Worm (Caenorhabditis elegans) whole organism, L4 larva: ENCODE measurements around the gene memb-2.

Experiments
- D1046.2 ChIP-seq: fragments of 200-800 bp; sonication (Bioruptor generic); IDR thresholded peaks from 2 replicates; pipeline ENCODE4 v1.3.6; 2022; ENCODE audit warnings: missing genetic modification characterization, missing compliant biosample characterization
- F10B5.3 ChIP-seq: sonication (generic microtip); optimal IDR thresholded peaks from 2 replicates; lab custom pipeline; 2016; ENCODE audit warnings: mild to moderate bottlenecking, missing genetic modification characterization, missing compliant biosample characterization
- F26F4.8 ChIP-seq: fragments of 200-800 bp; sonication (Bioruptor generic); conservative IDR thresholded peaks from 2 replicates; pipeline ENCODE4 v1.3.6; 2022; ENCODE audit warnings: missing genetic modification characterization, missing compliant biosample characterization
- F44E2.7 ChIP-seq: fragments of 200-800 bp; sonication (Bioruptor generic); IDR thresholded peaks from 2 replicates; pipeline ENCODE4 v2.1.2; 2022; ENCODE audit warnings: missing genetic modification characterization, missing compliant biosample characterization
- F49E8.2 ChIP-seq: sonication (generic microtip); optimal IDR thresholded peaks from 2 replicates; lab custom pipeline; 2016; ENCODE audit warnings: missing compliant biosample characterization, mild to moderate bottlenecking, missing genetic modification characterization, borderline replicate concordance
- R02D3.7 ChIP-seq: fragments of 150-350 bp; sonication (generic microtip); optimal IDR thresholded peaks from 3 replicates; lab custom pipeline; 2014; ENCODE audit warnings: missing biosample characterization, missing genetic modification characterization
- Y105C5A.15 ChIP-seq: fragments of 200-800 bp; sonication (Bioruptor generic); IDR thresholded peaks from 2 replicates; pipeline ENCODE4 v1.3.6; 2022; ENCODE audit warnings: missing genetic modification characterization, missing compliant biosample characterization
- Y75B8A.6 ChIP-seq: fragments of 200-800 bp; sonication (Bioruptor generic); IDR thresholded peaks from 2 replicates; pipeline ENCODE4 v1.3.6; 2022; ENCODE audit warnings: missing genetic modification reagents, missing genetic modification characterization, missing compliant biosample characterization
- ZK337.2 ChIP-seq: fragments of 200-800 bp; sonication (Bioruptor generic); IDR thresholded peaks from 2 replicates; pipeline ENCODE4 v1.3.6; 2022; ENCODE audit warnings: missing genetic modification reagents, missing genetic modification characterization, missing compliant biosample characterization
- arid-1 ChIP-seq: fragments of 200-800 bp; sonication (Bioruptor generic); conservative IDR thresholded peaks from 2 replicates; pipeline ENCODE4 v1.3.6; 2022; ENCODE audit warnings: missing genetic modification reagents, missing genetic modification characterization, missing compliant biosample characterization
- ceh-20 ChIP-seq: fragments of 200-800 bp; sonication (Bioruptor generic); IDR thresholded peaks from 2 replicates; pipeline ENCODE4 v1.3.6; 2022; ENCODE audit warnings: missing genetic modification reagents, missing genetic modification characterization, missing compliant biosample characterization
- ceh-44 ChIP-seq: fragments of 200-800 bp; sonication (Bioruptor generic); IDR thresholded peaks from 2 replicates; pipeline ENCODE4 v1.3.6; 2022; ENCODE audit warnings: missing genetic modification reagents, missing genetic modification characterization, missing compliant biosample characterization
- ceh-82 ChIP-seq: sonication (generic microtip); optimal IDR thresholded peaks from 2 replicates; lab custom pipeline; 2017; ENCODE audit warnings: missing biosample characterization, missing genetic modification characterization
- ces-1 ChIP-seq: fragments of 150-350 bp; sonication (generic microtip); optimal IDR thresholded peaks from 4 replicates; lab custom pipeline; 2014; ENCODE audit warnings: missing biosample characterization, missing genetic modification reagents, missing genetic modification characterization
- daf-12 ChIP-seq: fragments of 150-350 bp; optimal IDR thresholded peaks from 2 replicates; lab custom pipeline; 2014; ENCODE audit warnings: missing biosample characterization, missing genetic modification reagents, missing genetic modification characterization
- daf-19 ChIP-seq: fragments of 200-800 bp; sonication (Bioruptor generic); conservative IDR thresholded peaks from 2 replicates; pipeline ENCODE4 v1.3.6; 2022; ENCODE audit warnings: missing genetic modification characterization, missing compliant biosample characterization
- daf-8 ChIP-seq: fragments of 200-800 bp; sonication (Bioruptor generic); IDR thresholded peaks from 2 replicates; pipeline ENCODE4 v1.3.6; 2022; ENCODE audit warnings: missing genetic modification characterization, missing compliant biosample characterization
- fkh-10 ChIP-seq: fragments of 150-350 bp; optimal IDR thresholded peaks from 2 replicates; lab custom pipeline; 2014; ENCODE audit warnings: missing biosample characterization, missing genetic modification reagents, missing genetic modification characterization
- fos-1 ChIP-seq: fragments of 150-350 bp; optimal IDR thresholded peaks from 2 replicates; lab custom pipeline; 2014; ENCODE audit warnings: missing biosample characterization, missing genetic modification characterization
- gei-8 ChIP-seq: fragments of 200-800 bp; sonication (Bioruptor generic); optimal IDR thresholded peaks from 2 replicates; lab custom pipeline; 2018; ENCODE audit warnings: mild to moderate bottlenecking, missing genetic modification characterization, missing compliant biosample characterization
- hif-1 ChIP-seq, 2 experiments: sonication (generic microtip); optimal IDR thresholded peaks; 2 replicates each; lab custom pipeline; 2016 to 2017; ENCODE audit warnings: missing compliant biosample characterization in 2 of 2, missing genetic modification characterization in 2 of 2, missing genetic modification reagents in 2 of 2, missing genotype in 2 of 2, mild to moderate bottlenecking in 1 of 2
- hmg-1.1 ChIP-seq: fragments of 200-800 bp; sonication (Bioruptor generic); IDR thresholded peaks from 2 replicates; pipeline ENCODE4 v1.3.6; 2022; ENCODE audit warnings: missing genetic modification reagents, missing genetic modification characterization, missing compliant biosample characterization
- jun-1 ChIP-seq: fragments of 150-350 bp; optimal IDR thresholded peaks from 2 replicates; lab custom pipeline; 2014; ENCODE audit warnings: missing biosample characterization, missing genetic modification reagents, missing genetic modification characterization
- lin-13 ChIP-seq: fragments of 150-350 bp; optimal IDR thresholded peaks from 2 replicates; lab custom pipeline; 2014; ENCODE audit warnings: missing biosample characterization, missing genetic modification reagents, missing genetic modification characterization
- lin-29 ChIP-seq: fragments of 200-800 bp; sonication (Bioruptor generic); IDR thresholded peaks from 2 replicates; pipeline ENCODE4 v1.3.6; 2022; ENCODE audit warnings: missing genetic modification reagents, missing genetic modification characterization, missing compliant biosample characterization
- lin-39 ChIP-seq: fragments of 150-350 bp; optimal IDR thresholded peaks from 2 replicates; lab custom pipeline; 2014; ENCODE audit warnings: missing biosample characterization, missing genetic modification reagents, missing genetic modification characterization
- lir-3 ChIP-seq: sonication (generic microtip); optimal IDR thresholded peaks from 2 replicates; lab custom pipeline; 2016; ENCODE audit warnings: mild to moderate bottlenecking, missing genetic modification characterization, missing compliant biosample characterization
- lsy-2 ChIP-seq, 2 experiments: fragments of 150-350 bp in 1 of 2; sonication (generic microtip) in 1 of 2; optimal IDR thresholded peaks; 2 replicates each; lab custom pipeline; 2014 to 2017; ENCODE audit warnings: missing biosample characterization in 2 of 2, missing genetic modification characterization in 2 of 2
- madf-5 ChIP-seq, 2 experiments: fragments of 200-800 bp; sonication (Bioruptor generic); IDR thresholded peaks; 2 replicates each; pipeline ENCODE4 v1.3.6; 2022; ENCODE audit warnings: missing compliant biosample characterization in 2 of 2, missing genetic modification characterization in 2 of 2
- madf-9 ChIP-seq: fragments of 200-800 bp; sonication (Bioruptor generic); conservative IDR thresholded peaks from 2 replicates; pipeline ENCODE4 v1.3.6; 2022; ENCODE audit warnings: missing genetic modification reagents, missing genetic modification characterization, missing compliant biosample characterization
- mdt-29 ChIP-seq: fragments of 200-800 bp; sonication (Bioruptor generic); IDR thresholded peaks from 2 replicates; pipeline ENCODE4 v1.3.6; 2022; ENCODE audit warnings: missing genetic modification reagents, missing genetic modification characterization, missing compliant biosample characterization
- nhr-102 ChIP-seq: sonication (generic microtip); optimal IDR thresholded peaks from 2 replicates; lab custom pipeline; 2016; ENCODE audit warnings: mild to moderate bottlenecking, missing genetic modification characterization, moderate library complexity, missing compliant biosample characterization
- nhr-237 ChIP-seq: sonication (generic microtip); optimal IDR thresholded peaks from 2 replicates; lab custom pipeline; 2017; ENCODE audit warnings: missing biosample characterization, missing genetic modification characterization
- nhr-28 ChIP-seq: fragments of 150-350 bp; optimal IDR thresholded peaks from 2 replicates; lab custom pipeline; 2014; ENCODE audit warnings: missing biosample characterization, missing genetic modification characterization
- nhr-6 ChIP-seq: fragments of 150-350 bp; optimal IDR thresholded peaks from 2 replicates; lab custom pipeline; 2014; ENCODE audit warnings: missing biosample characterization, missing genetic modification characterization
- rbr-2 ChIP-seq: sonication (generic microtip); optimal IDR thresholded peaks from 2 replicates; lab custom pipeline; 2016; ENCODE audit warnings: missing genotype, missing genetic modification characterization, missing compliant biosample characterization
- sdz-12 ChIP-seq: fragments of 200-800 bp; sonication (Bioruptor generic); optimal IDR thresholded peaks from 2 replicates; lab custom pipeline; 2018; ENCODE audit warnings: mild to moderate bottlenecking, missing genetic modification characterization, missing compliant biosample characterization
- snpc-4 ChIP-seq: fragments of 150-350 bp; optimal IDR thresholded peaks from 2 replicates; lab custom pipeline; 2014; ENCODE audit warnings: missing biosample characterization, missing genetic modification characterization
- spr-1 ChIP-seq: sonication (generic microtip); optimal IDR thresholded peaks from 2 replicates; lab custom pipeline; 2016; ENCODE audit warnings: mild to moderate bottlenecking, missing genetic modification characterization, missing compliant biosample characterization
- tra-1 ChIP-seq: fragments of 200-800 bp; sonication (Bioruptor generic); IDR thresholded peaks from 2 replicates; pipeline ENCODE4 v1.3.6; 2022; ENCODE audit warnings: missing genetic modification reagents, missing genetic modification characterization, missing compliant biosample characterization
- unc-130 ChIP-seq: sonication (generic microtip); optimal IDR thresholded peaks from 2 replicates; lab custom pipeline; 2016; ENCODE audit warnings: missing genetic modification reagents, missing genetic modification characterization, missing compliant biosample characterization
- unc-39 ChIP-seq: sonication (generic microtip); optimal IDR thresholded peaks from 2 replicates; lab custom pipeline; 2017; ENCODE audit warnings: missing biosample characterization, missing genetic modification characterization
- unc-62 ChIP-seq, 3 experiments: fragments of 150-350 bp in 1 of 3; sonication (generic microtip); optimal IDR thresholded peaks in 2 of 3; peaks in 1 of 3; 1 replicate in 1 of 3; 2 replicates in 2 of 3; lab custom pipeline; 2014 to 2017; ENCODE audit warnings: missing biosample characterization in 3 of 3, missing genetic modification characterization in 3 of 3, missing genetic modification reagents in 3 of 3, missing genotype in 1 of 3
- vab-7 ChIP-seq: fragments of 200-800 bp; sonication (Bioruptor generic); IDR thresholded peaks from 2 replicates; pipeline ENCODE4 v1.3.6; 2022; ENCODE audit warnings: missing genetic modification reagents, missing genetic modification characterization, missing compliant biosample characterization
- zag-1 ChIP-seq: fragments of 150-350 bp; optimal IDR thresholded peaks from 2 replicates; lab custom pipeline; 2014; ENCODE audit warnings: missing biosample characterization, missing genetic modification characterization
- ztf-11 ChIP-seq: fragments of 150-350 bp; optimal IDR thresholded peaks from 2 replicates; lab custom pipeline; 2014; ENCODE audit warnings: missing biosample characterization, missing genetic modification characterization
- ztf-7 ChIP-seq: fragments of 150-350 bp; optimal IDR thresholded peaks from 2 replicates; lab custom pipeline; 2014; ENCODE audit warnings: missing biosample characterization, missing genetic modification characterization

The memb-2 gene

DNA sequence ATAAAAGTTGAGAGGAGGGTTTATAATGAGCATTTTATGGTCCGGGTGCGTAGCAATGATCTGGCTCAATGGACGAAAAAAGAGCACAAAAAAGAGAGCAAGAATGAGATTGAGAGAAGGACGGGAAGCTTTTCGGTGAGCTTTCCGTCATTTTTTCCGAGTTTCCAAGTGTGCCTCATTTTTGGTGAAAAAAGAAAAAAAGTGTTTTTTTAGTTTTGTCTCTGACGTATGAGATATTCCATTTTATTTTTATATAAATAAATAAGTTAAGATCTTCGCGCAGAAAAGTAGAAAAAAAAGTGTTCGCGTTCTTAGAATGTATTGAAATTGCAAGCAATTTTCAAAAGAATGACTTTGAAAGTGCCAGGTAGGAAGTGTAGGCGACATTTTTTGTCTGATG, at the start of gene memb-2:
TSS of gene memb-2 (minus strand) at position 101 of the 400 bp plus-strand sequence.
- TF ChIP-seq lsy-2 (tag; optimal IDR thresholded peaks at IDR 0.05; lab: Kevin White, UChicago) (no peak), arid-1 (GFP tag; lab: Robert Waterston, UW) (no peak), F10B5.3 (tag; lab: Kevin White, UChicago) (no peak), jun-1 (tag; lab: Kevin White, UChicago) (no peak), Y105C5A.15 (GFP tag; lab: Robert Waterston, UW) (no peak), vab-7 (GFP tag; lab: Robert Waterston, UW) (no peak), unc-130 (no peak), spr-1 (tag; lab: Kevin White, UChicago) (no peak), daf-12 (no peak), madf-9 (GFP tag; lab: Robert Waterston, UW) (no peak), nhr-6 (no peak), lin-39 (tag; lab: Kevin White, UChicago) (no peak), nhr-28 (tag; lab: Kevin White, UChicago) (no peak), fkh-10 (GFP tag; lab: Kevin White, UChicago) (no peak), nhr-102 (no peak)

DNA sequence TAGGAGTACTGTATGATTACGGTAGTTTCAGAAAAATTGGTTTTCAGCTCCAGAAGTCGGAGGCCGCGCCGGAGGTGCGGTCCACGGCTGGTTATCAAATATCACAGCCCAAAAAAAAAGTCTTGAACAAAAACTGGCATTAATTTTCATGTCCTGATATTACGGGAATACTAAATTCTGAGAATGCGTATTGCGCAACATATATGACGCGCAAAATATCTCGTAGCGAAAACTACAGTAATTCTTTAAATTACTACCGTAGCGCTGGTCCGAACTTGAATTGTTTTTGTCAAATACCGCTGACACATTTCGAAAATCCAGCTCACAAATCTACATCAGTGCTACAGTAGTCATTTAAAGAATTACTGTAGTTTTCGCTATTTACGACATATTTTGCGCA, 49.0 kb upstream of the memb-2 start:
- TF ChIP-seq lin-29 (GFP tag; lab: Robert Waterston, UW) (no peak), gei-8 (GFP tag; lab: Kevin White, UChicago) (no peak), ceh-20 (no peak), unc-62 (GFP tag; optimal IDR thresholded peaks at IDR 0.05 in 1 of 2; lab: Kevin White, UChicago) (peak in 1 of 2 experiments; percentile 55), unc-62 (tag; optimal IDR thresholded peaks at IDR 0.05; lab: Kevin White, UChicago) (no peak), ceh-82 (tag; lab: Kevin White, UChicago) (no peak), daf-19 (no peak), F10B5.3 (tag; lab: Kevin White, UChicago) (no peak), snpc-4 (tag; lab: Kevin White, UChicago) (no peak)

DNA sequence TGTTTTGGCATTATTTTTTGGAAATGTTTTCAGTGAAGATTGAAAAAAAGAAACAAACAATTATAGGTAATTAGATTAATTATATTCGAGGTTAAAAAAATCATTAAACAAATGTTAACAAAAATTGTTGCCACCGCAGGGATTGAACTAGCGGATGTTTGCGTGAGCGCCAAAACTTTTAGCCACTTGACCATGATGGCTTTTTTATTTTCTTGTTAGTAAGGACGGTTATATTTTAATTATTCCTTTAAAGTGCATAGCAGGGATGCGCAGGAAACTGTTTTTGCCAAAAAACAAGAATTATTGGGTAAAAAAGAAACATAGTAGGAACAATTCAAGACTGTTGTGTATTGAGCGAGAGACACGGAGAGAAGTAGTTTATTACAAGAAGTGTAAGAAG, 47.4 kb upstream of the memb-2 start:
- peak; percentile 62 for TF ChIP-seq gei-8 (GFP tag; lab: Kevin White, UChicago)
- TF ChIP-seq R02D3.7 (tag; lab: Kevin White, UChicago) = no peak
- peak; percentile 55 for TF ChIP-seq lir-3 (tag; lab: Kevin White, UChicago)
- TF ChIP-seq F44E2.7 (GFP tag; lab: Robert Waterston, UW) = peak; percentile 97
- peak; percentile 86; the same call in 1 of the 2 replicates for TF ChIP-seq Y75B8A.6 (GFP tag; lab: Robert Waterston, UW)
- TF ChIP-seq Y105C5A.15 (GFP tag; lab: Robert Waterston, UW) = peak; percentile 99
- peak; percentile 19 for TF ChIP-seq rbr-2 (tag; lab: Kevin White, UChicago)
- TF ChIP-seq lin-29 (GFP tag; lab: Robert Waterston, UW) = peak; percentile 76
- peak; percentile 83 for TF ChIP-seq tra-1 (GFP tag; lab: Robert Waterston, UW)
- TF ChIP-seq unc-39 (tag; lab: Kevin White, UChicago) = no peak
- no peak for TF ChIP-seq nhr-6
- TF ChIP-seq F26F4.8 (GFP tag; lab: Robert Waterston, UW) = peak; percentile 93
- peak; percentile 95 for TF ChIP-seq arid-1 (GFP tag; lab: Robert Waterston, UW)
- TF ChIP-seq mdt-29 (GFP tag; lab: Robert Waterston, UW) = peak; percentile 72
- TF ChIP-seq lin-13 = peak; percentile 29
- peak; percentile 68 to 100; a peak in 3 of 4 replicates for TF ChIP-seq madf-5 (GFP tag; IDR thresholded peaks at IDR 0.05; lab: Robert Waterston, UW)
- TF ChIP-seq fos-1 (tag; lab: Kevin White, UChicago) = no peak
- 0 out of 2 replicates have a peak, but pooled peaks have one; percentile 32 for TF ChIP-seq hmg-1.1 (GFP tag; lab: Robert Waterston, UW)
- TF ChIP-seq ztf-7 (tag; lab: Kevin White, UChicago) = no peak
- no peak for TF ChIP-seq ceh-44 (GFP tag; lab: Robert Waterston, UW)
- TF ChIP-seq ztf-11 (tag; lab: Kevin White, UChicago) = no peak
- TF ChIP-seq ceh-82 (tag; lab: Kevin White, UChicago) = no peak
- peak; percentile 44; the same call in 1 of the 2 replicates for TF ChIP-seq ceh-20
- TF ChIP-seq F49E8.2 (tag; lab: Kevin White, UChicago) = peak; percentile 81
- no peak for TF ChIP-seq ces-1 (GFP tag; lab: Kevin White, UChicago)
- peak; percentile 92 for TF ChIP-seq D1046.2
- TF ChIP-seq zag-1 (tag; lab: Kevin White, UChicago) = no peak
- TF ChIP-seq daf-8 (GFP tag; lab: Robert Waterston, UW) = no peak
- peak; percentile 63 for TF ChIP-seq sdz-12
- no peak for TF ChIP-seq nhr-237
- peak in 1 of 2 experiments; percentile 47 for TF ChIP-seq hif-1 (tag; optimal IDR thresholded peaks at IDR 0.05; lab: Kevin White, UChicago)
- TF ChIP-seq ZK337.2 (GFP tag; lab: Robert Waterston, UW) = 0 out of 2 replicates have a peak, but pooled peaks have one; percentile 43
